Worm (Caenorhabditis elegans): Measurements from ENCODE around the gene F41G3.21.

- TF ChIP-seq snpc-4 (tag; optimal IDR thresholded peaks at IDR 0.05) (no peak), elt-1 (tag; optimal IDR thresholded peaks at IDR 0.05) (no peak), ztf-1 (GFP tag; conservative IDR thresholded peaks at IDR 0.05) (no peak), F13H6.1 (tag; optimal IDR thresholded peaks at IDR 0.05) (no peak), elt-3 (tag; optimal IDR thresholded peaks at IDR 0.05) (no peak)
Observed at ce11 chrII:6733718-6734117, 19.0 kb downstream of the F41G3.21 start, which contains the start of gene T14B4.9.
